Worm (Caenorhabditis elegans) whole organism, L4/young adult: ENCODE results near the gene F14D2.19.

ENCODE experiments used
- W03F9.2 ChIP-seq: fragments of 150-350 bp; optimal IDR thresholded peaks from 2 replicates; lab custom pipeline; 2014; ENCODE audit warnings: missing biosample characterization, missing genetic modification characterization
- dao-5 ChIP-seq: sonication (generic microtip); optimal IDR thresholded peaks from 2 replicates; lab custom pipeline; 2016; ENCODE audit warnings: missing genotype, missing genetic modification characterization, moderate library complexity, missing compliant biosample characterization
- him-1 ChIP-seq: sonication (generic microtip); optimal IDR thresholded peaks from 2 replicates; lab custom pipeline; 2016; ENCODE audit warnings: missing genotype, missing genetic modification reagents, missing genetic modification characterization, missing compliant biosample characterization

ce11 chrII:3296644-3297043 is 40.3 kb downstream of the F14D2.19 start, which contains the start of gene btb-16:
- TF ChIP-seq dao-5 (tag; lab: Kevin White, UChicago) (no peak), him-1 (no peak), W03F9.2 (tag; lab: Kevin White, UChicago) (no peak)
